Fruit fly (Drosophila melanogaster): ENCODE measurements around the gene mip130.

The mip130 gene

DNA sequence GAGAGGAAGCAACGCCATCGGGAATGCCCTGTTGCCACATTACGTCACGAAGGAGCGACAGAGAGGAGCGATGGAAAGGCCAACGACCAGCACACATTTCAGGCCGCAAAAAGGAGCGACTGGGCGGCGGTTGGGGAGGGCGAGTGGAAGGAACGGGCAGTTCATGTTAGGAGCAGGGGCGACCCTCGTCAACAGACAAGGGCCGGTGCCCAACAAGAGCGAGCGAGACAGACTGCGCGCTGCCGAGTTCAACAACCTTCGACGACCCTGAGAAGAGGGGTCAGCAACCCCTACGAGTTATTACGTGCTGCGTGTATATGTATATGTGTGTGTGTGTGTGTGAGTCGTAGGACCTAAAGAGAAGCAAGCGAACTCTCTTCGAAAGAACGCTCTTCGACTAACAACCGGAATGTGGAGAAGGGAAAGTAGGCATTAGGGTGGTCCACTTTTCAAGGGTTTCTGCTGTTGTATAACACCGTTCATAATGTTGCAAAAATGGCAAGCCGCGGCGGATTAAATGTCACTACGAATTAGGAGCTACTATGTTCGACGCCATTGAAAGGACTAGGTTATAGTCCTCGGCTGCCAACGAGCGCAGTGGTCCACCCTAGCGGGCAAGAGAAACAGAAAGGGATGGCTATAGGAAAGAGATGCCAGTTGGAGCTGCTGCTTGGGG is 43.5 kb downstream of the mip130 start (continued):
- peak; percentile 88 for TF ChIP-seq CG3726 (GFP tag; IDR thresholded peaks at IDR 0.05)
- peak; percentile 87 for TF ChIP-seq zen (tag; optimal IDR thresholded peaks at IDR 0.05)
- peak; percentile 94 for TF ChIP-seq CG1529 (GFP tag; optimal IDR thresholded peaks at IDR 0.05)
- peak in 1 of 3 experiments; percentile 22 for TF ChIP-seq Stat92E (GFP tag; optimal IDR thresholded peaks at IDR 0.05)
- peak; percentile 94 for TF ChIP-seq CG11504 (tag; optimal IDR thresholded peaks at IDR 0.05)
- TF ChIP-seq CG11456 (GFP tag; IDR thresholded peaks at IDR 0.05) = peak; percentile 95
- TF ChIP-seq Mad (GFP tag; optimal IDR thresholded peaks at IDR 0.05) = peak; percentile 93
- peak; percentile 72 for TF ChIP-seq CG3995 (GFP tag; optimal IDR thresholded peaks at IDR 0.05)
- TF ChIP-seq CG4707 (GFP tag; optimal IDR thresholded peaks at IDR 0.05) = peak; percentile 94
- peak; percentile 80 for TF ChIP-seq luna (GFP tag; optimal IDR thresholded peaks at IDR 0.05)
- TF ChIP-seq Lim3 (GFP tag; IDR thresholded peaks at IDR 0.05) = no peak
- TF ChIP-seq pan (optimal IDR thresholded peaks at IDR 0.05) = no peak
- peak in 1 of 2 experiments; percentile 93 for TF ChIP-seq pan (GFP tag; optimal IDR thresholded peaks at IDR 0.05 in 1 of 2, IDR thresholded peaks at IDR 0.05 in 1 of 2)
- peak; percentile 77 for TF ChIP-seq rib (GFP tag; IDR thresholded peaks at IDR 0.05)
- TF ChIP-seq sens-2 (GFP tag; IDR thresholded peaks at IDR 0.05) = peak; percentile 94
- peak; percentile 86 for TF ChIP-seq B-H1 (GFP tag; IDR thresholded peaks at IDR 0.05)
- peak; percentile 91 for TF ChIP-seq CG16815 (GFP tag; optimal IDR thresholded peaks at IDR 0.05)
- no peak for TF ChIP-seq knrl (GFP tag; IDR thresholded peaks at IDR 0.05; ENCODE audit: partially characterized antibody)
- TF ChIP-seq tna (GFP tag; IDR thresholded peaks at IDR 0.05; ENCODE audit: partially characterized antibody) = no peak
- peak; percentile 96 for TF ChIP-seq CG2120 (GFP tag; optimal IDR thresholded peaks at IDR 0.05)
- peak; percentile 99 for TF ChIP-seq Ets65A (GFP tag)
- peak; percentile 76 for TF ChIP-seq exex (tag; optimal IDR thresholded peaks at IDR 0.05)
- TF ChIP-seq esg (GFP tag; conservative IDR thresholded peaks at IDR 0.05) = peak; percentile 89
- TF ChIP-seq CoRest (tag; optimal IDR thresholded peaks at IDR 0.05) = peak; percentile 91
- peak; percentile 39 to 55 for TF ChIP-seq insv (GFP tag; optimal IDR thresholded peaks at IDR 0.05)
- peak; percentile 84 for TF ChIP-seq CG10274 (GFP tag; optimal IDR thresholded peaks at IDR 0.05)
- TF ChIP-seq CG11696 (GFP tag; IDR thresholded peaks at IDR 0.05) = peak; percentile 85
- TF ChIP-seq wor (GFP tag; IDR thresholded peaks at IDR 0.05) = peak; percentile 85
- TF ChIP-seq ab (GFP tag; optimal IDR thresholded peaks at IDR 0.05) = peak; percentile 85
- TF ChIP-seq p53 (GFP tag; optimal IDR thresholded peaks at IDR 0.05) = peak; percentile 92
- TF ChIP-seq bcd (GFP tag; optimal IDR thresholded peaks at IDR 0.05) = peak; percentile 95
- TF ChIP-seq Bteb2 (GFP tag; optimal IDR thresholded peaks at IDR 0.05) = peak; percentile 91
- TF ChIP-seq Blimp-1 (GFP tag; optimal IDR thresholded peaks at IDR 0.05) = peak; percentile 97
- TF ChIP-seq CG31224 (GFP tag; IDR thresholded peaks at IDR 0.05) = peak; percentile 87
- peak; percentile 90 for TF ChIP-seq CG3407 (GFP tag; optimal IDR thresholded peaks at IDR 0.05)
- TF ChIP-seq peb (GFP tag; IDR thresholded peaks at IDR 0.05) = peak; percentile 87
- peak; percentile 79 for TF ChIP-seq mirr (GFP tag; optimal IDR thresholded peaks at IDR 0.05)
- peak; percentile 91 for TF ChIP-seq zfh2 (GFP tag; optimal IDR thresholded peaks at IDR 0.05)
- TF ChIP-seq HmgZ (tag; optimal IDR thresholded peaks at IDR 0.05) = peak; percentile 95
- peak; percentile 98 for TF ChIP-seq Antp (GFP tag; optimal IDR thresholded peaks at IDR 0.05)
- peak; percentile 93 for TF ChIP-seq Atf6 (GFP tag; IDR thresholded peaks at IDR 0.05)
- TF ChIP-seq CG10543 (GFP tag; optimal IDR thresholded peaks at IDR 0.05) = peak; percentile 87
- TF ChIP-seq CG18011 (GFP tag; optimal IDR thresholded peaks at IDR 0.05) = peak; percentile 87
- no peak for TF ChIP-seq hb (GFP tag; IDR thresholded peaks at IDR 0.05; ENCODE audit: partially characterized antibody)
- peak; percentile 95 for TF ChIP-seq her (GFP tag; optimal IDR thresholded peaks at IDR 0.05)
- TF ChIP-seq Hsf (GFP tag; optimal IDR thresholded peaks at IDR 0.05) = peak; percentile 95
- peak; percentile 82 for TF ChIP-seq fd3F (GFP tag; optimal IDR thresholded peaks at IDR 0.05)
- TF ChIP-seq gro (GFP tag; optimal IDR thresholded peaks at IDR 0.05) = peak; percentile 95
- peak; percentile 84 for TF ChIP-seq CG8290 (GFP tag; optimal IDR thresholded peaks at IDR 0.05)
- TF ChIP-seq CG8290 (tag; optimal IDR thresholded peaks at IDR 0.05) = peak; percentile 60 to 99
